Worm (Caenorhabditis elegans) whole organism, late embryonic: ENCODE results near the gene fbxc-33.
A peak's percentile ranks its signal among the peaks of the same experiment; 100 is the strongest.

Source experiments
- C08G9.2 ChIP-seq: sonication (generic microtip); optimal IDR thresholded peaks from 2 replicates; lab custom pipeline; 2016; ENCODE audit warnings: mild to moderate bottlenecking, missing genetic modification characterization, moderate library complexity, missing compliant biosample characterization
- C38D4.7 ChIP-seq: fragments of 200-800 bp; sonication (Bioruptor generic); optimal IDR thresholded peaks from 2 replicates; lab custom pipeline; 2018; ENCODE audit warnings: mild to moderate bottlenecking, missing genetic modification characterization, moderate library complexity, missing compliant biosample characterization
- F13H6.1 ChIP-seq: sonication (generic microtip); optimal IDR thresholded peaks from 2 replicates; lab custom pipeline; 2016; ENCODE audit warnings: missing genetic modification characterization, missing compliant biosample characterization
- K02D7.2 ChIP-seq: sonication (generic microtip); optimal IDR thresholded peaks from 2 replicates; lab custom pipeline; 2017; ENCODE audit warnings: mild to moderate bottlenecking, missing genetic modification characterization, missing compliant biosample characterization
- K09A11.1 ChIP-seq: sonication (generic microtip); optimal IDR thresholded peaks from 2 replicates; lab custom pipeline; 2017; ENCODE audit warnings: antibody characterized with exemption, mild to moderate bottlenecking, missing genetic modification characterization, missing compliant biosample characterization; ENCODE audit not compliant: insufficient read depth
- Y22D7AL.16 ChIP-seq: sonication (generic microtip); optimal IDR thresholded peaks from 2 replicates; lab custom pipeline; 2016; ENCODE audit warnings: missing genetic modification characterization, missing compliant biosample characterization
- ahr-1 ChIP-seq: sonication (generic microtip); optimal IDR thresholded peaks from 2 replicates; lab custom pipeline; 2016; ENCODE audit warnings: missing genetic modification characterization, missing compliant biosample characterization
- ceh-14 ChIP-seq: sonication (generic microtip); optimal IDR thresholded peaks from 2 replicates; lab custom pipeline; 2016; ENCODE audit warnings: missing genotype, missing genetic modification characterization, missing compliant biosample characterization
- ceh-18 ChIP-seq: sonication (generic microtip); optimal IDR thresholded peaks from 2 replicates; lab custom pipeline; 2016; ENCODE audit warnings: missing genetic modification characterization, missing compliant biosample characterization
- ceh-2 ChIP-seq: sonication (generic microtip); optimal IDR thresholded peaks from 2 replicates; lab custom pipeline; 2016; ENCODE audit warnings: missing genotype, missing genetic modification characterization, missing compliant biosample characterization
- ceh-31 ChIP-seq: sonication (generic microtip); optimal IDR thresholded peaks from 2 replicates; lab custom pipeline; 2016; ENCODE audit warnings: missing genetic modification characterization, missing compliant biosample characterization
- ceh-34 ChIP-seq: sonication (generic microtip); optimal IDR thresholded peaks from 2 replicates; lab custom pipeline; 2016; ENCODE audit warnings: mild to moderate bottlenecking, missing genetic modification characterization, missing compliant biosample characterization
- ceh-48 ChIP-seq: sonication (generic microtip); optimal IDR thresholded peaks from 2 replicates; lab custom pipeline; 2016; ENCODE audit warnings: missing genetic modification characterization, inconsistent platforms, missing compliant biosample characterization
- ceh-9 ChIP-seq: sonication (generic microtip); optimal IDR thresholded peaks from 2 replicates; lab custom pipeline; 2016; ENCODE audit warnings: mild to moderate bottlenecking, missing genetic modification characterization, inconsistent platforms, missing compliant biosample characterization
- che-1 ChIP-seq: sonication (generic microtip); optimal IDR thresholded peaks from 2 replicates; lab custom pipeline; 2016; ENCODE audit warnings: mild to moderate bottlenecking, missing genetic modification characterization, missing compliant biosample characterization
- elt-2 ChIP-seq: sonication (generic microtip); optimal IDR thresholded peaks from 2 replicates; lab custom pipeline; 2016; ENCODE audit warnings: missing genetic modification reagents, missing genetic modification characterization, missing compliant biosample characterization
- ets-4 ChIP-seq: sonication (generic microtip); optimal IDR thresholded peaks from 2 replicates; lab custom pipeline; 2016; ENCODE audit warnings: missing genetic modification characterization, missing compliant biosample characterization
- eyg-1 ChIP-seq: sonication (generic microtip); optimal IDR thresholded peaks from 2 replicates; lab custom pipeline; 2016; ENCODE audit warnings: missing genotype, missing genetic modification characterization, missing compliant biosample characterization
- gmeb-2 ChIP-seq: sonication (generic microtip); optimal IDR thresholded peaks from 2 replicates; lab custom pipeline; 2016; ENCODE audit warnings: missing genetic modification characterization, inconsistent platforms, missing compliant biosample characterization
- hlh-15 ChIP-seq: sonication (generic microtip); optimal IDR thresholded peaks from 2 replicates; lab custom pipeline; 2016; ENCODE audit warnings: missing genetic modification characterization, missing compliant biosample characterization
- hlh-30 ChIP-seq: sonication (generic microtip); optimal IDR thresholded peaks from 2 replicates; lab custom pipeline; 2017; ENCODE audit warnings: antibody characterized with exemption, missing genetic modification characterization, missing compliant biosample characterization; ENCODE audit not compliant: insufficient read depth
- lim-6 ChIP-seq: sonication (generic microtip); optimal IDR thresholded peaks from 2 replicates; lab custom pipeline; 2016; ENCODE audit warnings: missing genetic modification characterization, missing compliant biosample characterization
- nfya-1 ChIP-seq: sonication (generic microtip); optimal IDR thresholded peaks from 2 replicates; lab custom pipeline; 2017; ENCODE audit warnings: missing genetic modification characterization, mild to moderate bottlenecking, missing compliant biosample characterization, antibody characterized with exemption, moderate library complexity
- odd-2 ChIP-seq: sonication (generic microtip); optimal IDR thresholded peaks from 2 replicates; lab custom pipeline; 2017; ENCODE audit warnings: antibody characterized with exemption, mild to moderate bottlenecking, missing genetic modification characterization, missing compliant biosample characterization
- pqm-1 ChIP-seq: sonication (generic microtip); optimal IDR thresholded peaks from 2 replicates; lab custom pipeline; 2016; ENCODE audit warnings: missing genetic modification characterization, missing compliant biosample characterization
- ref-2 ChIP-seq: sonication (generic microtip); optimal IDR thresholded peaks from 2 replicates; lab custom pipeline; 2016; ENCODE audit warnings: missing genetic modification characterization, missing compliant biosample characterization
- sdc-2 ChIP-seq: sonication (generic microtip); optimal IDR thresholded peaks from 2 replicates; lab custom pipeline; 2016; ENCODE audit warnings: missing genotype, missing genetic modification characterization, missing compliant biosample characterization
- ttx-3 ChIP-seq: sonication (generic microtip); optimal IDR thresholded peaks from 2 replicates; lab custom pipeline; 2016; ENCODE audit warnings: missing genetic modification reagents, missing genetic modification characterization, missing compliant biosample characterization
- unc-42 ChIP-seq: sonication (generic microtip); optimal IDR thresholded peaks from 2 replicates; lab custom pipeline; 2016; ENCODE audit warnings: missing genotype, missing genetic modification characterization, missing compliant biosample characterization
- ztf-16 ChIP-seq: sonication (generic microtip); optimal IDR thresholded peaks from 2 replicates; lab custom pipeline; 2017; ENCODE audit warnings: missing genetic modification characterization, missing compliant biosample characterization

The fbxc-33 gene

ce11 chrII:875739-876138 lies 37.7 kb upstream of the fbxc-33 start:
- no peak for TF ChIP-seq hlh-15 (tag; lab: Kevin White, UChicago)
- no peak for TF ChIP-seq ceh-9 (tag; lab: Kevin White, UChicago)
- TF ChIP-seq F13H6.1 (tag; lab: Kevin White, UChicago), result no peak
- no peak for TF ChIP-seq C38D4.7 (GFP tag; lab: Kevin White, UChicago)
- TF ChIP-seq ceh-48 (tag; lab: Kevin White, UChicago), result no peak
- no peak for TF ChIP-seq gmeb-2 (tag; lab: Kevin White, UChicago)
- no peak for TF ChIP-seq hlh-30
- TF ChIP-seq K09A11.1, result no peak

DNA sequence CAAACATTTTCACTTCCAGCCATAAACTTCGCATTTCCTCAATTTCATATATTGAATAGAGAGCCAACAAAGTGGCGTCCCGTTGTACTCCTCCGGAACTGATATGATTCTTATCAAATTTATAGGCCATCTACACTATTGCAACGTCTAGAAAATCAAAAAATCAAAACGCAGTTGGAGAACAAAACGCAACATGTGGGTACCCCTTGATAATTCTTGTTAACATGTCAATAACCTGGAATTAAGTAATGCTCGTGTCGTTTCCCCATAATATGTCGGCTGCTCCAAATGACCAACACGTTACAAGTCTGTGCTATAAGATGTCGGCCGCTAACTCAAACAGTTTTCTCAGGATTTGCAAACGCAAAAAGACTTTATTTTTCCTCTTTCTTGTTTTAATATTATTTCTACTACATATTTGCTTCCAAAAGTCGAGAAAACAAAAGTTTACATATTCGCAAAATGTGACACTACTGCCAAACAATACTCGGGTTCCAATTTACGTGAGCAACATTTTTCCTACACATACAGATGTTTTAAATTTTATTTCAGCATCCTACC lies 32.7 kb upstream of the fbxc-33 start:
- no peak for TF ChIP-seq nfya-1 (tag; lab: Kevin White, UChicago)
- no peak for TF ChIP-seq ceh-31 (tag; lab: Kevin White, UChicago)
- no peak for TF ChIP-seq lim-6 (tag; lab: Kevin White, UChicago)
- TF ChIP-seq sdc-2 (tag; lab: Kevin White, UChicago), result no peak
- TF ChIP-seq odd-2 (tag; lab: Kevin White, UChicago), result no peak
- TF ChIP-seq unc-42, result no peak
- no peak for TF ChIP-seq gmeb-2 (tag; lab: Kevin White, UChicago)
- TF ChIP-seq ceh-18 (tag; lab: Kevin White, UChicago), result no peak
- no peak for TF ChIP-seq ceh-14 (tag; lab: Kevin White, UChicago)
- no peak for TF ChIP-seq ref-2 (tag; lab: Kevin White, UChicago)
- TF ChIP-seq ets-4 (tag; lab: Kevin White, UChicago), result no peak

ce11 chrII:884204-884603 lies 29.3 kb upstream of the fbxc-33 start:
- TF ChIP-seq eyg-1 (tag; lab: Kevin White, UChicago) (no peak), Y22D7AL.16 (tag; lab: Kevin White, UChicago) (no peak), elt-2 (tag; lab: Kevin White, UChicago) (peak; percentile 1), ceh-48 (tag; lab: Kevin White, UChicago) (no peak), C08G9.2 (tag; lab: Kevin White, UChicago) (no peak), K02D7.2 (tag; lab: Kevin White, UChicago) (no peak), ceh-2 (tag; lab: Kevin White, UChicago) (no peak), ttx-3 (tag; lab: Kevin White, UChicago) (no peak), che-1 (tag; lab: Kevin White, UChicago) (no peak)

- TF ChIP-seq ahr-1 (no peak), elt-2 (tag; lab: Kevin White, UChicago) (peak; percentile 69)
Measured at ce11 chrII:888024-888423, 25.4 kb upstream of the fbxc-33 start, which contains the start of gene T07D3.4. Gene T07D3.4 (plus strand): TSS chrII:888309.

- no peak for TF ChIP-seq pqm-1 (tag; lab: Kevin White, UChicago)
- TF ChIP-seq elt-2 (tag; lab: Kevin White, UChicago), result peak; percentile 92
- TF ChIP-seq ztf-16 (tag; lab: Kevin White, UChicago), result no peak
Measured at ce11 chrII:900720-901332, 12.6 kb upstream of the fbxc-33 start, which contains the start of gene T07D3.9. Gene T07D3.9 (minus strand): TSS chrII:900913.

- no peak for TF ChIP-seq ceh-34
Measured at ce11 chrII:901632-902031, 11.8 kb upstream of the fbxc-33 start, which contains the start of gene T07D3.2. Gene T07D3.2 (plus strand): TSS chrII:901932.
